Worm (Caenorhabditis elegans) whole organism, midembryonic: ENCODE measurements around the gene F58E2.5.
"Not testable (repeated sequence)": the region's sequence is repeated elsewhere in the genome, so short reads cannot be mapped to it uniquely, and the experiment has no call there.

Experiments
- T22C8.4 ChIP-seq: fragments of 200-800 bp; sonication (Bioruptor generic); IDR thresholded peaks from 2 replicates; pipeline ENCODE4 v1.3.6; 2022; ENCODE audit warnings: missing genetic modification characterization, missing compliant biosample characterization
- cog-1 ChIP-seq: sonication (generic microtip); optimal IDR thresholded peaks from 2 replicates; lab custom pipeline; 2016; ENCODE audit warnings: missing genetic modification characterization, missing compliant biosample characterization
- flt-1 ChIP-seq: fragments of 200-800 bp; sonication (Bioruptor generic); IDR thresholded peaks from 2 replicates; pipeline ENCODE4 v1.3.6; 2022; ENCODE audit warnings: missing genetic modification characterization, missing compliant biosample characterization
- klf-2 ChIP-seq: fragments of 200-800 bp; sonication (Bioruptor generic); conservative IDR thresholded peaks from 2 replicates; pipeline ENCODE4 v1.3.6; 2022; ENCODE audit warnings: missing genetic modification reagents, missing genetic modification characterization, missing compliant biosample characterization
- med-1 ChIP-seq: sonication (generic microtip); optimal IDR thresholded peaks from 2 replicates; lab custom pipeline; 2017; ENCODE audit warnings: missing genetic modification characterization, mild to moderate bottlenecking, missing compliant biosample characterization, antibody characterized with exemption, missing genetic modification reagents; ENCODE audit not compliant: insufficient read depth
- ref-1 ChIP-seq: fragments of 200-800 bp; sonication (Bioruptor generic); conservative IDR thresholded peaks from 2 replicates; pipeline ENCODE4 v1.3.6; 2022; ENCODE audit warnings: missing genetic modification reagents, missing genetic modification characterization, missing compliant biosample characterization
- tab-1 ChIP-seq: fragments of 200-800 bp; sonication (Bioruptor generic); IDR thresholded peaks from 2 replicates; pipeline ENCODE4 v1.3.6; 2022; ENCODE audit warnings: missing genetic modification characterization, missing compliant biosample characterization
- ztf-23 ChIP-seq: fragments of 200-800 bp; sonication (Bioruptor generic); IDR thresholded peaks from 2 replicates; pipeline ENCODE4 v1.3.6; 2022; ENCODE audit warnings: missing genetic modification reagents, missing genetic modification characterization, missing compliant biosample characterization
- ztf-29 ChIP-seq: fragments of 200-800 bp; sonication (Bioruptor generic); IDR thresholded peaks from 2 replicates; pipeline ENCODE4 v1.3.6; 2022; ENCODE audit warnings: missing genetic modification reagents, missing genetic modification characterization, missing compliant biosample characterization

F58E2.5 gene

ce11 chrIV:3433387-3433786, 11.3 kb upstream of the F58E2.5 start, which contains the start of gene C04C3.7:
Gene C04C3.7, minus strand, starts transcription at chrIV:3433487.
- not testable (repeated sequence) for TF ChIP-seq flt-1 (GFP tag; lab: Robert Waterston, UW); ztf-29; ztf-23 (GFP tag; lab: Robert Waterston, UW)

- TF ChIP-seq T22C8.4 (GFP tag; lab: Robert Waterston, UW), result no peak
- no peak for TF ChIP-seq med-1 (GFP tag; lab: Kevin White, UChicago)
- no peak for TF ChIP-seq klf-2 (GFP tag; lab: Robert Waterston, UW)
- TF ChIP-seq flt-1 (GFP tag; lab: Robert Waterston, UW), result no peak
- no peak for TF ChIP-seq ref-1 (GFP tag; lab: Robert Waterston, UW)
- TF ChIP-seq tab-1 (GFP tag; lab: Robert Waterston, UW), result no peak
- TF ChIP-seq cog-1 (tag; lab: Kevin White, UChicago), result no peak
- TF ChIP-seq ztf-29, result no peak
- no peak for TF ChIP-seq ztf-23 (GFP tag; lab: Robert Waterston, UW)
Observed at ce11 chrIV:3436021-3436420, 8.7 kb upstream of the F58E2.5 start, which contains the start of gene srz-32. Gene srz-32, plus strand, starts transcription at chrIV:3436321.

- TF ChIP-seq ref-1 (GFP tag; lab: Robert Waterston, UW), result no peak
- no peak for TF ChIP-seq flt-1 (GFP tag; lab: Robert Waterston, UW)
- no peak for TF ChIP-seq med-1 (GFP tag; lab: Kevin White, UChicago)
- TF ChIP-seq tab-1 (GFP tag; lab: Robert Waterston, UW), result no peak
- TF ChIP-seq ztf-23 (GFP tag; lab: Robert Waterston, UW), result no peak
- no peak for TF ChIP-seq cog-1 (tag; lab: Kevin White, UChicago)
- TF ChIP-seq klf-2 (GFP tag; lab: Robert Waterston, UW), result no peak
Observed at ce11 chrIV:3438022-3438421, 6.7 kb upstream of the F58E2.5 start, which contains the start of gene grd-13. Gene grd-13, plus strand, starts transcription at chrIV:3438312.

- TF ChIP-seq med-1 (GFP tag; lab: Kevin White, UChicago) (no peak), tab-1 (GFP tag; lab: Robert Waterston, UW) (no peak), ztf-29 (no peak), klf-2 (GFP tag; lab: Robert Waterston, UW) (no peak), ztf-23 (GFP tag; lab: Robert Waterston, UW) (no peak), ref-1 (GFP tag; lab: Robert Waterston, UW) (no peak), flt-1 (GFP tag; lab: Robert Waterston, UW) (no peak), cog-1 (tag; lab: Kevin White, UChicago) (no peak), T22C8.4 (GFP tag; lab: Robert Waterston, UW) (no peak)
Observed at ce11 chrIV:3439354-3439753, 5.4 kb upstream of the F58E2.5 start, which contains the start of gene grd-3. Gene grd-3, plus strand, starts transcription at chrIV:3439655.

- TF ChIP-seq ztf-23 (GFP tag; lab: Robert Waterston, UW), result no peak
- TF ChIP-seq ztf-29, result no peak
Observed at ce11 chrIV:3440848-3441247, 3.9 kb upstream of the F58E2.5 start, which contains the start of gene grd-10. Gene grd-10, plus strand, starts transcription at chrIV:3441055.

- TF ChIP-seq klf-2 (GFP tag; lab: Robert Waterston, UW) (no peak), med-1 (GFP tag; lab: Kevin White, UChicago) (no peak), ref-1 (GFP tag; lab: Robert Waterston, UW) (no peak), T22C8.4 (GFP tag; lab: Robert Waterston, UW) (no peak), flt-1 (GFP tag; lab: Robert Waterston, UW) (no peak), ztf-29 (no peak), cog-1 (tag; lab: Kevin White, UChicago) (no peak), ztf-23 (GFP tag; lab: Robert Waterston, UW) (no peak), tab-1 (GFP tag; lab: Robert Waterston, UW) (no peak)
Observed at ce11 chrIV:3442513-3442912, 2.2 kb upstream of the F58E2.5 start.

- TF ChIP-seq tab-1 (GFP tag; lab: Robert Waterston, UW) (no peak), ztf-23 (GFP tag; lab: Robert Waterston, UW) (no peak), klf-2 (GFP tag; lab: Robert Waterston, UW) (no peak), cog-1 (tag; lab: Kevin White, UChicago) (no peak), med-1 (GFP tag; lab: Kevin White, UChicago) (no peak), T22C8.4 (GFP tag; lab: Robert Waterston, UW) (no peak), ztf-29 (no peak), flt-1 (GFP tag; lab: Robert Waterston, UW) (no peak), ref-1 (GFP tag; lab: Robert Waterston, UW) (no peak)
Observed at ce11 chrIV:3444101-3444500, 613 bp upstream of the F58E2.5 start, which contains the start of gene F09D12.2. Gene F09D12.2, minus strand, starts transcription at chrIV:3444201.

- TF ChIP-seq klf-2 (GFP tag; lab: Robert Waterston, UW) (no peak), ztf-29 (no peak), ztf-23 (GFP tag; lab: Robert Waterston, UW) (no peak), tab-1 (GFP tag; lab: Robert Waterston, UW) (no peak), cog-1 (tag; lab: Kevin White, UChicago) (no peak), med-1 (GFP tag; lab: Kevin White, UChicago) (no peak), T22C8.4 (GFP tag; lab: Robert Waterston, UW) (no peak), flt-1 (GFP tag; lab: Robert Waterston, UW) (no peak), ref-1 (GFP tag; lab: Robert Waterston, UW) (no peak)
Observed at ce11 chrIV:3447350-3447749, 2.6 kb downstream of the F58E2.5 start.

- TF ChIP-seq ztf-29, result no peak
- no peak for TF ChIP-seq ref-1 (GFP tag; lab: Robert Waterston, UW)
- no peak for TF ChIP-seq T22C8.4 (GFP tag; lab: Robert Waterston, UW)
- TF ChIP-seq klf-2 (GFP tag; lab: Robert Waterston, UW), result no peak
- no peak for TF ChIP-seq ztf-23 (GFP tag; lab: Robert Waterston, UW)
- TF ChIP-seq med-1 (GFP tag; lab: Kevin White, UChicago), result no peak
- TF ChIP-seq cog-1 (tag; lab: Kevin White, UChicago), result no peak
- TF ChIP-seq flt-1 (GFP tag; lab: Robert Waterston, UW), result no peak
- no peak for TF ChIP-seq tab-1 (GFP tag; lab: Robert Waterston, UW)
Observed at ce11 chrIV:3452516-3452915, 7.8 kb downstream of the F58E2.5 start.
